Worm (Caenorhabditis elegans): ENCODE results near the gene F54F12.2.

DNA sequence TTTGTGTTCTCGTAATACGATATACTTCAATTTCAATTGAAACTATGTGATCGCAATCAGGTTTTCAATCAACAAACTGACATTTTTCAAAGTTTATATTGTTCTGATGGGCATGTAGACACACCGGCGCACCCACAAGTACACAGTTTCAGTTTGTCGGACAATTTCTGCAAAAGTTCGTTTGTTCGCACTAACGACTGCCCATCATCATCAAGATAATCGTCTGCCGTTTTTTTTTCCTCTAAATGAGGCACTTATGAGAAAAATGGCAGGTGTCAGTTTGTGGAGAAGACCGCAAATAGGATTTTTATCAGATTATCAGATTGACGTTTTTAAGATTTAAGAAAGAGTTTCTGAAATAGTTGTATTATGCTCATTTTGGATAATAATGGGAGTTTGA is 27.0 kb downstream of the F54F12.2 start:
- TF ChIP-seq zfp-2 (tag; optimal IDR thresholded peaks at IDR 0.05) (no peak), nhr-111 (GFP tag; optimal IDR thresholded peaks at IDR 0.05) (no peak), daf-12 (tag; optimal IDR thresholded peaks at IDR 0.05) (no peak), nhr-237 (tag; optimal IDR thresholded peaks at IDR 0.05) (no peak), R02D3.7 (tag; optimal IDR thresholded peaks at IDR 0.05) (no peak), nhr-25 (tag; optimal IDR thresholded peaks at IDR 0.05; ENCODE audit: borderline replicate concordance, insufficient read depth) (no peak), snpc-4 (tag; optimal IDR thresholded peaks at IDR 0.05) (no peak), F37D6.2 (tag; optimal IDR thresholded peaks at IDR 0.05) (no peak), zag-1 (tag; optimal IDR thresholded peaks at IDR 0.05) (no peak), zip-11 (GFP tag; IDR thresholded peaks at IDR 0.05) (no peak), ama-1 (optimal IDR thresholded peaks at IDR 0.05) (no peak)
